Worm (Caenorhabditis elegans) whole organism, mixed stage, embryonic: ENCODE measurements around the gene F52B11.2.

Source experiments
- M03D4.4 ChIP-seq: sonication (generic microtip); optimal IDR thresholded peaks from 2 replicates; lab custom pipeline; 2017; ENCODE audit warnings: mild to moderate bottlenecking, missing genetic modification characterization, missing compliant biosample characterization
- bed-3 ChIP-seq: fragments of 200-800 bp; sonication (Bioruptor generic); optimal IDR thresholded peaks from 3 replicates; lab custom pipeline; 2018; ENCODE audit warnings: mild to moderate bottlenecking, missing genetic modification characterization, moderate library complexity, missing compliant biosample characterization
- blmp-1 ChIP-seq: fragments of 150-350 bp; optimal IDR thresholded peaks from 2 replicates; lab custom pipeline; 2014; ENCODE audit warnings: missing biosample characterization, missing genetic modification characterization
- ceh-39 ChIP-seq: fragments of 150-350 bp; optimal IDR thresholded peaks from 2 replicates; lab custom pipeline; 2014; ENCODE audit warnings: missing biosample characterization, missing genetic modification characterization
- ceh-83 ChIP-seq: fragments of 200-800 bp; sonication (Bioruptor generic); optimal IDR thresholded peaks from 2 replicates; lab custom pipeline; 2018; ENCODE audit warnings: mild to moderate bottlenecking, missing genetic modification characterization, missing compliant biosample characterization
- ces-1 ChIP-seq: fragments of 150-350 bp; optimal IDR thresholded peaks from 2 replicates; lab custom pipeline; 2014; ENCODE audit warnings: missing biosample characterization, missing genetic modification reagents, missing genetic modification characterization
- cnd-1 ChIP-seq: fragments of 200-800 bp; sonication (Bioruptor generic); optimal IDR thresholded peaks from 2 replicates; lab custom pipeline; 2018; ENCODE audit warnings: mild to moderate bottlenecking, missing genetic modification characterization, missing compliant biosample characterization
- drap-1 ChIP-seq: fragments of 200-800 bp; sonication (Bioruptor generic); optimal IDR thresholded peaks from 3 replicates; lab custom pipeline; 2018; ENCODE audit warnings: mild to moderate bottlenecking, missing genetic modification characterization, missing compliant biosample characterization
- elt-1 ChIP-seq: sonication (generic microtip); optimal IDR thresholded peaks from 2 replicates; lab custom pipeline; 2017; ENCODE audit warnings: missing genetic modification characterization, mild to moderate bottlenecking, missing compliant biosample characterization, antibody characterized with exemption, moderate library complexity, borderline replicate concordance; ENCODE audit not compliant: insufficient read depth
- elt-3 ChIP-seq: fragments of 150-350 bp; optimal IDR thresholded peaks from 2 replicates; lab custom pipeline; 2014; ENCODE audit warnings: missing biosample characterization, missing genetic modification characterization
- ham-2 ChIP-seq: fragments of 200-800 bp; sonication (Bioruptor generic); optimal IDR thresholded peaks from 2 replicates; lab custom pipeline; 2018; ENCODE audit warnings: mild to moderate bottlenecking, missing genetic modification characterization, missing compliant biosample characterization
- hlh-1 ChIP-seq: fragments of 150-350 bp; optimal IDR thresholded peaks from 2 replicates; lab custom pipeline; 2014; ENCODE audit warnings: missing biosample characterization, missing genetic modification reagents, missing genetic modification characterization
- lin-13 ChIP-seq: fragments of 150-350 bp; optimal IDR thresholded peaks from 2 replicates; lab custom pipeline; 2014; ENCODE audit warnings: missing biosample characterization, missing genetic modification characterization
- lin-32 ChIP-seq: fragments of 200-800 bp; sonication (Bioruptor generic); optimal IDR thresholded peaks from 2 replicates; lab custom pipeline; 2018; ENCODE audit warnings: mild to moderate bottlenecking, missing genetic modification characterization, missing compliant biosample characterization
- lsy-2 ChIP-seq: fragments of 150-350 bp; optimal IDR thresholded peaks from 2 replicates; lab custom pipeline; 2014; ENCODE audit warnings: missing biosample characterization, missing genetic modification characterization
- mab-5 ChIP-seq: fragments of 150-350 bp; optimal IDR thresholded peaks from 2 replicates; lab custom pipeline; 2014; ENCODE audit warnings: missing biosample characterization, missing genetic modification characterization
- mep-1 ChIP-seq: fragments of 150-350 bp; optimal IDR thresholded peaks from 2 replicates; lab custom pipeline; 2017; ENCODE audit warnings: missing biosample characterization, missing genetic modification reagents, missing genetic modification characterization, inconsistent platforms
- nhr-2 ChIP-seq: fragments of 150-350 bp; optimal IDR thresholded peaks from 2 replicates; lab custom pipeline; 2014; ENCODE audit warnings: missing biosample characterization, missing genetic modification characterization
- nhr-237 ChIP-seq: fragments of 150-350 bp; optimal IDR thresholded peaks from 2 replicates; lab custom pipeline; 2014; ENCODE audit warnings: missing biosample characterization, missing genetic modification characterization
- nhr-28 ChIP-seq: fragments of 150-350 bp; optimal IDR thresholded peaks from 2 replicates; lab custom pipeline; 2014; ENCODE audit warnings: missing biosample characterization, missing genetic modification characterization
- nhr-76 ChIP-seq: sonication (generic microtip); optimal IDR thresholded peaks from 2 replicates; lab custom pipeline; 2017; ENCODE audit warnings: missing biosample characterization, missing genetic modification characterization
- pha-4 ChIP-seq: fragments of 150-350 bp; optimal IDR thresholded peaks from 2 replicates; lab custom pipeline; 2018; ENCODE audit warnings: missing biosample characterization, missing genetic modification reagents, missing genetic modification characterization
- snpc-4 ChIP-seq: fragments of 150-350 bp; optimal IDR thresholded peaks from 2 replicates; lab custom pipeline; 2014; ENCODE audit warnings: missing biosample characterization, missing genetic modification characterization
- sptf-1 ChIP-seq: sonication (generic microtip); optimal IDR thresholded peaks from 2 replicates; lab custom pipeline; 2017; ENCODE audit warnings: mild to moderate bottlenecking, missing genetic modification characterization, moderate library complexity, missing compliant biosample characterization
- tbx-8 ChIP-seq: fragments of 200-800 bp; sonication (Bioruptor generic); optimal IDR thresholded peaks from 2 replicates; lab custom pipeline; 2018; ENCODE audit warnings: mild to moderate bottlenecking, missing genetic modification characterization, moderate library complexity, missing compliant biosample characterization
- unc-120 ChIP-seq: sonication (generic microtip); optimal IDR thresholded peaks from 2 replicates; lab custom pipeline; 2017; ENCODE audit warnings: missing genetic modification characterization, missing compliant biosample characterization; ENCODE audit not compliant: poor library complexity, severe bottlenecking
- unc-39 ChIP-seq: fragments of 150-350 bp; optimal IDR thresholded peaks from 2 replicates; lab custom pipeline; 2014; ENCODE audit warnings: missing biosample characterization, missing genetic modification characterization
- unc-62 ChIP-seq: fragments of 150-350 bp; optimal IDR thresholded peaks from 2 replicates; lab custom pipeline; 2014; ENCODE audit warnings: missing biosample characterization, missing genetic modification reagents, missing genetic modification characterization
- zip-8 ChIP-seq: fragments of 150-350 bp; optimal IDR thresholded peaks from 2 replicates; lab custom pipeline; 2014; ENCODE audit warnings: missing biosample characterization, missing genetic modification characterization
- ztf-11 ChIP-seq: fragments of 150-350 bp; optimal IDR thresholded peaks from 2 replicates; lab custom pipeline; 2014; ENCODE audit warnings: missing biosample characterization, missing genetic modification characterization

F52B11.2 gene

DNA sequence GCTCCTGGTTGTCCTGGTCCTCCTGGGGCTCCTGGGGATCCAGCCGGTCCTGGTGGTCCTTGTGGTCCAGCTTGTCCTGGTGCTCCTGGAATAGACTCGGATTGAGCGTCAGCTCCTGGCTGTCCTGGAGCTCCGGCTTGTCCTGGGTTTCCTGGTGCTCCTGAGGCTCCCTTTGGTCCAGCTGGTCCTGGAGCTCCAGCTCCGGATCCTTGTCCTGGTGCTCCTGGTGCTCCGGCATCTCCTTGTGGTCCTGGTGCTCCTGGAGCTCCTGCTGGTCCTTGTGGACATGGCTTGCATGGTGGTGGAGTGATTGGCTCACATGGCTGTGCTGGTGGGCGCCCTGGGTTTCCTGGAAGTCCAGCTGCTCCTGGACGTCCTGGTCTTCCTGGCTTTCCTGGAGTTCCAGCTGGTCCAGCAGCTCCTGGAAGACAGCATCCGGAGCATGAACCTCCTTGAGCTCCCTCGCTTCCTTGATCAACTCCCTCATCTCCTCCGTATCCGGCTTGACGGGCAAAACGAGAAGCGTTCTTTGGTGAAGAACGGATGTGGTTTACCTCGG, 15.3 kb downstream of the F52B11.2 start:
- no peak for TF ChIP-seq lsy-2 (tag; lab: Kevin White, UChicago)
- TF ChIP-seq, all 35 proteins: peak for 0

DNA sequence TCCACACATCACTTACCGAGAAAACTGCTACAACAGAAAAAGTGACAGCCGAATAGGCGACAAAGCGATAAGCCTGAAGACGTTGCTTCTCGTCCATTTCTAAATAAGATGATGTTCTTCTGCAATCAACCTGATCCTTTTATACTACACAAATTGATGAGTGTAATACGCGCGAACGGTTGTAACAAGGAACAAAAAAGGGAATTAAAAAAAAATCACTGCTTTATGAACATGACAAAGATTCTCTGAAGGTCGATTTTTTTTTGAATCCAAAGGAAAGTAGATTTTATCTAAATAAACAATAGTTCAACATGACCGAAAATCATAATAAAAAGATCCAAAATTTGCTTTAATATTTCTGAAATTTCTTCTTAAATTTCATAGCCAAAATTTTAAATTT, 15.9 kb downstream of the F52B11.2 start, which contains the start of gene col-133:
Gene col-133, minus strand, starts transcription at position 101 of the 400 bp plus-strand sequence.
- TF ChIP-seq unc-120 (tag; lab: Kevin White, UChicago): no peak
- TF ChIP-seq cnd-1: no peak
- no peak for TF ChIP-seq nhr-237 (tag; lab: Kevin White, UChicago)
- no peak for TF ChIP-seq elt-1 (tag; lab: Kevin White, UChicago)
- TF ChIP-seq blmp-1 (tag; lab: Kevin White, UChicago): no peak
- no peak for TF ChIP-seq elt-3 (tag; lab: Kevin White, UChicago)
- no peak for TF ChIP-seq nhr-2 (tag; lab: Kevin White, UChicago)
- TF ChIP-seq ceh-39 (tag; lab: Kevin White, UChicago): no peak
- no peak for TF ChIP-seq tbx-8 (GFP tag; lab: Kevin White, UChicago)

DNA sequence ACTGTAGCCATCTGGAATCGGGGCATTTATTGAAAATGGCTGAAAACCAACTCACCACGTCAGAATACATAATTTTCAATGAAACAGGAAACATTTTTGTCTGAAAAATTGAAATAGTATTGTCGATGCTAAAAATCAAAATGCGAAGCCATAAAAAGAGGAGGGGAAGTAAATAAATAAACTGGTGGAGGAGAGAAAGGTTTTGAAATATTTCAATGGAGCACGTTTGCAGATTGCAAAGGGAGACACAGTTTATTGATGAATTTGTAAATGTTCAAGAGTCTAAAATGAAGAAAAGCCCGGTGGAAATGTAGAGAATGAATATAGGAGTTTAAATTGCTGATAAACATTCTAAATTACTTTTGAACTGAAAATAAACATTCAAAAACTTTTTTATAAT, 19.7 kb downstream of the F52B11.2 start, which contains the start of gene F52B11.5:
Gene F52B11.5, minus strand, starts transcription at position 178 of the 400 bp plus-strand sequence.
- TF ChIP-seq drap-1 (GFP tag; lab: Kevin White, UChicago): no peak
- TF ChIP-seq cnd-1: no peak
- TF ChIP-seq bed-3 (GFP tag; lab: Kevin White, UChicago): no peak
- TF ChIP-seq blmp-1 (tag; lab: Kevin White, UChicago): no peak
- no peak for TF ChIP-seq M03D4.4 (tag; lab: Kevin White, UChicago)
- no peak for TF ChIP-seq mep-1 (tag; lab: Kevin White, UChicago)
- no peak for TF ChIP-seq sptf-1 (tag; lab: Kevin White, UChicago)
- no peak for TF ChIP-seq nhr-76 (tag; lab: Kevin White, UChicago)
- TF ChIP-seq hlh-1 (tag; lab: Kevin White, UChicago): no peak
- no peak for TF ChIP-seq snpc-4 (tag; lab: Kevin White, UChicago)
- no peak for TF ChIP-seq pha-4
- no peak for TF ChIP-seq elt-1 (tag; lab: Kevin White, UChicago)
- TF ChIP-seq zip-8: no peak
- no peak for TF ChIP-seq unc-62
- no peak for TF ChIP-seq ztf-11 (tag; lab: Kevin White, UChicago)

DNA sequence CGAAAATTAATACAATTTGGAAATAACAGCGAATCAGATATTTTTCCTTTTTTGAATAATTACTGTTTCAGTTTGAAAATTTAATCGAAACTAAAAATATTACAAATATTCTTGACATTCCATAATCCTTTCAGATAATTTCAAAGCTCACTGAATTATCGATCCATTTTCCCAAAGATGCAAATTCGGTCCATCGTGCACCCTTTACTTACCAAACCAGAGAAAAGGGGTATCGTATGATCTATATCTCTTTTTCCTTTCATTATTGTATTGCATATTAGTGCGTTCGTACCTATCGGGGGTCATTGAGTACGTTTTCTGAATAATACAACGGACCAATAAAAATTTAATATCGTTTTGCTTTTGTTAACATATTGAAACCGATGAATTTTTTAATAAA, 21.4 kb downstream of the F52B11.2 start:
- TF ChIP-seq ceh-39 (tag; lab: Kevin White, UChicago) (peak; percentile 90), ceh-83 (no peak), blmp-1 (tag; lab: Kevin White, UChicago) (peak; percentile 34)

DNA sequence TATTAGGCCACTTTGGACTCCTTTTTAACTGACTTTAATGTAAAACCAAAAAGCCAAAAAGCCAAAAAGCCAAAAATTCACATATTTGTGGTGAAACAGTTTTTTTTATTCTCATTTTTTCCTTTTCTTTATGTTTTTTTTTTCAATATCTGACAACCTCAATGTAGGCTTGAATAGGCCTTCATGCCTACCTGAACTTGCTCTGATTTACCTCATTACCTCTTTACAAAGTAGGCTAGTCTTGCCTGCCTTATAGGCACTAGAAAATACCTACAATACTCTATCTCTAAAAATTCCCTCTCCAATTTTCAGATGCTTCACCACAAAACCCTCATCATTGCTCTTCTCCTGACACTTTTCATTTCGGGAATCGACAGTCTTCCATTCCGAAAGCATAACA, 22.9 kb downstream of the F52B11.2 start, which contains the start of gene ins-34:
Gene ins-34, plus strand, starts transcription at position 301 of the 400 bp plus-strand sequence.
- TF ChIP-seq nhr-2 (tag; lab: Kevin White, UChicago) (no peak), ztf-11 (tag; lab: Kevin White, UChicago) (no peak), nhr-237 (tag; lab: Kevin White, UChicago) (no peak), blmp-1 (tag; lab: Kevin White, UChicago) (no peak), bed-3 (GFP tag; lab: Kevin White, UChicago) (no peak)

DNA sequence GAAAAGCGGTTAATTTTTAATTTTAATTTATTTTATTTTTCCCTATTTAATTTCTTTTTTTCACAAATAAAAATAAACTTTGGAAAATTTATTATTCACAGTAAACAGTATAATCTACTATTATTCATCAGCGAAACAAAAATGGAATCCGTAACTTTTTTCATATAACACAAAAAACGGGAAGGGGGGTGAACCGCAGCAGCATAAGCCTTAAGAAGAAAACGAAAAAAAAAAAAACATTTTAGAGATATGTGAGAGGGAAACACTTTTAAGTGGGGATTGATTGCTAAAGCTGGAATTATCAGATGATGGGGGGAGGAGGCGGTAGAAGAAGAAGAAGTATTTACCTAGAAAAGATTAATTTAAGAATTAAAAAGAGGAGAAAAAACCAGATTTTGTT, 24.3 kb downstream of the F52B11.2 start:
- TF ChIP-seq nhr-76 (tag; lab: Kevin White, UChicago) (no peak), mab-5 (tag; lab: Kevin White, UChicago) (no peak), ztf-11 (tag; lab: Kevin White, UChicago) (no peak)

DNA sequence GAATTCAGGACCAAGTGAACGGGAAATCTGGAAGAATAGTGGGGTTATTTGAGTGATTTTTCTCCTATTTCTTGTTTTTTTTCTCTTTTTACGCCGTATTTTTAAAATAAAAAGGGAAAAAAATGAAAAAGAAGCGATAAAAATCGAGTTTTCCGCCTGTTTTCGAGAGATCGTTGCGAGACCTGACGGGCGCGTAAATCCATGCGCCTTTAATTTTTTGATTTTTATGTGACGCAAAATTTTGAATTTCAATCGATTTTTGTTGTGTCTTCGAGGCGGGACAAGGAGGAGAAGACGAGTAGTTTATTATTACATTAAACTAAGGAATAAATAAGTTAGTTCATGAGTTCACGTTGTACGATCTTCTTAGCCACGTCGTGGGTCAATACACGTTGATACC, 30.3 kb downstream of the F52B11.2 start:
- TF ChIP-seq zip-8 (no peak), pha-4 (no peak), ham-2 (GFP tag; lab: Kevin White, UChicago) (no peak), nhr-28 (tag; lab: Kevin White, UChicago) (no peak), lin-13 (tag; lab: Kevin White, UChicago) (no peak), ceh-83 (no peak), nhr-76 (tag; lab: Kevin White, UChicago) (no peak), unc-62 (no peak), mab-5 (tag; lab: Kevin White, UChicago) (no peak), lin-32 (GFP tag; lab: Kevin White, UChicago) (no peak), unc-39 (tag; lab: Kevin White, UChicago) (no peak), mep-1 (tag; lab: Kevin White, UChicago) (no peak), ces-1 (GFP tag; lab: Kevin White, UChicago) (no peak), ztf-11 (tag; lab: Kevin White, UChicago) (no peak), M03D4.4 (tag; lab: Kevin White, UChicago) (no peak), unc-120 (tag; lab: Kevin White, UChicago) (no peak), snpc-4 (tag; lab: Kevin White, UChicago) (no peak), blmp-1 (tag; lab: Kevin White, UChicago) (no peak), bed-3 (GFP tag; lab: Kevin White, UChicago) (no peak), nhr-2 (tag; lab: Kevin White, UChicago) (no peak)
- TF ChIP-seq, all 35 proteins: peak for 0
